Fruit fly (Drosophila melanogaster): ENCODE measurements around the gene CG32986.

- TF ChIP-seq CG8478 (optimal IDR thresholded peaks at IDR 0.05) (no peak), CTCF (optimal IDR thresholded peaks at IDR 0.05) (no peak)
Observed at dm6 chr2L:8834806-8835483, 27.6 kb upstream of the CG32986 start.

Data from S2 (cell line).